Fruit fly (Drosophila melanogaster) whole organism, embryonic: ENCODE measurements around the gene CG14024.

Experiments used
- Abd-B ChIP-seq: fragments of 200-800 bp; sonication (Bioruptor generic); optimal IDR thresholded peaks from 2 replicates; lab custom pipeline; 2018; ENCODE audit warnings: missing biosample characterization, mild to moderate bottlenecking, missing genetic modification characterization, moderate library complexity
- Atf6 ChIP-seq: fragments of 200-800 bp; sonication (Bioruptor generic); IDR thresholded peaks from 2 replicates; pipeline ENCODE4 v1.3.6; 2022; ENCODE audit warnings: missing biosample characterization, missing genetic modification characterization
- BtbVII ChIP-seq: fragments of 200-800 bp; sonication (Bioruptor generic); optimal IDR thresholded peaks from 3 replicates; lab custom pipeline; 2017; ENCODE audit warnings: missing biosample characterization, mild to moderate bottlenecking, missing genetic modification characterization
- CG10209 ChIP-seq: fragments of 200-800 bp; sonication (Bioruptor generic); optimal IDR thresholded peaks from 3 replicates; lab custom pipeline; 2017; ENCODE audit warnings: missing biosample characterization, mild to moderate bottlenecking, missing genetic modification characterization, missing genetic modification reagents
- CG1024 ChIP-seq: fragments of 200-800 bp; sonication (Bioruptor generic); IDR thresholded peaks from 2 replicates; pipeline ENCODE4 v1.3.6; 2022; ENCODE audit warnings: missing biosample characterization, missing genetic modification characterization
- CG10654 ChIP-seq: fragments of 200-800 bp; sonication (Bioruptor generic); optimal IDR thresholded peaks from 2 replicates; lab custom pipeline; 2016; ENCODE audit warnings: missing biosample characterization, missing genetic modification characterization
- CG13296 ChIP-seq: fragments of 200-800 bp; sonication (Bioruptor generic); optimal IDR thresholded peaks from 3 replicates; lab custom pipeline; 2018; ENCODE audit warnings: missing biosample characterization, mild to moderate bottlenecking, missing genetic modification characterization
- CG13775 ChIP-seq: fragments of 200-800 bp; sonication (Bioruptor generic); optimal IDR thresholded peaks from 3 replicates; lab custom pipeline; 2017; ENCODE audit warnings: missing biosample characterization, mild to moderate bottlenecking, missing genetic modification characterization
- CG15696 ChIP-seq: fragments of 200-800 bp; sonication (Bioruptor generic); optimal IDR thresholded peaks from 2 replicates; lab custom pipeline; 2019; ENCODE audit warnings: missing biosample characterization, mild to moderate bottlenecking, missing genetic modification characterization, moderate library complexity
- CG16813 ChIP-seq: fragments of 200-800 bp; sonication (Bioruptor generic); IDR thresholded peaks from 3 replicates; pipeline ENCODE4 v1.3.6; 2022; ENCODE audit warnings: missing biosample characterization, missing genetic modification characterization; ENCODE audit not compliant: partially characterized antibody
- CG17186 ChIP-seq: fragments of 200-800 bp; sonication (Bioruptor generic); optimal IDR thresholded peaks from 3 replicates; lab custom pipeline; 2017; ENCODE audit warnings: missing biosample characterization, missing genetic modification reagents, missing genetic modification characterization
- CG2202 ChIP-seq: fragments of 200-800 bp; sonication (Bioruptor generic); optimal IDR thresholded peaks from 2 replicates; lab custom pipeline; 2018; ENCODE audit warnings: missing biosample characterization, mild to moderate bottlenecking, missing genetic modification characterization
- CG3163 ChIP-seq: fragments of 200-800 bp; sonication (Bioruptor generic); optimal IDR thresholded peaks from 3 replicates; lab custom pipeline; 2016; ENCODE audit warnings: missing biosample characterization, missing genetic modification characterization
- CG3407 ChIP-seq: fragments of 200-800 bp; sonication (Bioruptor generic); optimal IDR thresholded peaks from 2 replicates; lab custom pipeline; 2018; ENCODE audit warnings: missing biosample characterization, mild to moderate bottlenecking, missing genetic modification characterization
- CG34376 ChIP-seq: fragments of 200-800 bp; sonication (Bioruptor generic); optimal IDR thresholded peaks from 2 replicates; lab custom pipeline; 2018; ENCODE audit warnings: missing biosample characterization, mild to moderate bottlenecking, missing genetic modification characterization
- CG4328 ChIP-seq: fragments of 200-800 bp; sonication (Bioruptor generic); optimal IDR thresholded peaks from 3 replicates; lab custom pipeline; 2017; ENCODE audit warnings: missing biosample characterization, missing genetic modification reagents, missing genetic modification characterization
- CG4617 ChIP-seq: fragments of 200-800 bp; sonication (Bioruptor generic); optimal IDR thresholded peaks from 3 replicates; lab custom pipeline; 2016; ENCODE audit warnings: missing biosample characterization, missing genetic modification characterization, borderline replicate concordance
- CG5953 ChIP-seq: fragments of 200-800 bp; sonication (Bioruptor generic); IDR thresholded peaks from 2 replicates; pipeline ENCODE4 v1.3.6; 2022; ENCODE audit warnings: missing biosample characterization, missing genetic modification characterization
- CG6272 ChIP-seq: fragments of 200-800 bp; sonication (Bioruptor generic); IDR thresholded peaks from 2 replicates; pipeline ENCODE4 v1.3.6; 2022; ENCODE audit warnings: missing biosample characterization, missing genetic modification characterization
- CG6791 ChIP-seq: fragments of 200-800 bp; sonication (Bioruptor generic); IDR thresholded peaks from 3 replicates; pipeline ENCODE4 v1.3.6; 2022; ENCODE audit warnings: missing biosample characterization, missing genetic modification characterization; ENCODE audit not compliant: partially characterized antibody
- CG7928 ChIP-seq: fragments of 200-800 bp; sonication (Bioruptor generic); optimal IDR thresholded peaks from 2 replicates; lab custom pipeline; 2017; ENCODE audit warnings: missing biosample characterization, mild to moderate bottlenecking, missing genetic modification characterization
- CG8388 ChIP-seq: fragments of 200-800 bp; sonication (Bioruptor generic); optimal IDR thresholded peaks from 2 replicates; lab custom pipeline; 2019; ENCODE audit warnings: missing biosample characterization, mild to moderate bottlenecking, missing genetic modification characterization, moderate library complexity
- CG8944 ChIP-seq: fragments of 200-800 bp; sonication (Bioruptor generic); optimal IDR thresholded peaks from 3 replicates; lab custom pipeline; 2016; ENCODE audit warnings: missing biosample characterization, missing genetic modification characterization
- CG9215 ChIP-seq: fragments of 200-800 bp; sonication (Bioruptor generic); IDR thresholded peaks from 2 replicates; pipeline ENCODE4 v1.3.6; 2022; ENCODE audit warnings: missing biosample characterization, missing genetic modification characterization
- CHES-1-like ChIP-seq: fragments of 200-800 bp; sonication (Bioruptor generic); optimal IDR thresholded peaks from 2 replicates; lab custom pipeline; 2016; ENCODE audit warnings: missing biosample characterization, missing genetic modification characterization
- E2f2 ChIP-seq: fragments of 200-800 bp; sonication (Bioruptor generic); IDR thresholded peaks from 2 replicates; pipeline ENCODE4 v1.3.6; 2022; ENCODE audit warnings: missing biosample characterization, missing genetic modification characterization
- HLH4C ChIP-seq: fragments of 200-800 bp; sonication (Bioruptor generic); IDR thresholded peaks from 3 replicates; pipeline ENCODE4 v1.3.6; 2022; ENCODE audit warnings: missing biosample characterization, missing genetic modification characterization; ENCODE audit not compliant: partially characterized antibody
- Jarid2 ChIP-seq: fragments of 200-800 bp; sonication (Bioruptor generic); optimal IDR thresholded peaks from 3 replicates; lab custom pipeline; 2017; ENCODE audit warnings: mild to moderate bottlenecking, missing biosample characterization, missing genetic modification reagents, missing genetic modification characterization
- MBD-R2 ChIP-seq: fragments of 200-800 bp; sonication (Bioruptor generic); IDR thresholded peaks from 2 replicates; pipeline ENCODE4 v1.3.6; 2022; ENCODE audit warnings: missing biosample characterization, missing genetic modification characterization
- Mes4 ChIP-seq: fragments of 200-800 bp; sonication (Bioruptor generic); optimal IDR thresholded peaks from 2 replicates; lab custom pipeline; 2016; ENCODE audit warnings: missing biosample characterization, missing genetic modification characterization
- Myb ChIP-seq: fragments of 200-800 bp; sonication (Bioruptor generic); optimal IDR thresholded peaks from 2 replicates; lab custom pipeline; 2016; ENCODE audit warnings: missing biosample characterization, missing genetic modification characterization
- NK7.1 ChIP-seq: fragments of 200-800 bp; sonication (Bioruptor generic); optimal IDR thresholded peaks from 3 replicates; lab custom pipeline; 2016; ENCODE audit warnings: missing biosample characterization, missing genetic modification characterization
- Ravus ChIP-seq: fragments of 200-800 bp; sonication (Bioruptor generic); IDR thresholded peaks from 2 replicates; pipeline ENCODE4 v1.3.6; 2022; ENCODE audit warnings: missing biosample characterization, missing genetic modification characterization
- Trl ChIP-seq, 3 experiments: fragments of >200 bp in 2 of 3; fragments of 200-800 bp in 1 of 3; sonication (Bioruptor generic) in 1 of 3; optimal IDR thresholded peaks; 2 replicates in 1 of 3; 3 replicates in 2 of 3; lab custom pipeline; 2016 to 2017; ENCODE audit warnings: missing biosample characterization in 1 of 3, missing genetic modification characterization in 1 of 3
- br ChIP-seq: fragments of >200 bp; optimal IDR thresholded peaks from 2 replicates; lab custom pipeline; 2017
- chm ChIP-seq: fragments of 200-800 bp; sonication (Bioruptor generic); IDR thresholded peaks from 2 replicates; pipeline ENCODE4 v1.3.6; 2022; ENCODE audit warnings: missing biosample characterization, missing genetic modification characterization
- dpn ChIP-seq, 2 experiments: fragments of 200-800 bp; sonication (Bioruptor generic); optimal IDR thresholded peaks; 3 replicates each; lab custom pipeline; 2016; ENCODE audit warnings: missing biosample characterization in 2 of 2, missing genetic modification characterization in 2 of 2
- gsb ChIP-seq: fragments of 200-800 bp; sonication (Bioruptor generic); IDR thresholded peaks from 2 replicates; pipeline ENCODE4 v1.3.6; 2022; ENCODE audit warnings: missing biosample characterization, missing genetic modification characterization
- h ChIP-seq: fragments of >200 bp; optimal IDR thresholded peaks from 2 replicates; lab custom pipeline; 2017
- inv ChIP-seq: fragments of 200-800 bp; sonication (Bioruptor generic); IDR thresholded peaks from 2 replicates; pipeline ENCODE4 v1.3.6; 2022; ENCODE audit warnings: missing biosample characterization, missing genetic modification characterization; ENCODE audit not compliant: partially characterized antibody
- jing ChIP-seq: fragments of 200-800 bp; sonication (Bioruptor generic); optimal IDR thresholded peaks from 2 replicates; lab custom pipeline; 2018; ENCODE audit warnings: missing biosample characterization, mild to moderate bottlenecking, missing genetic modification characterization
- mam ChIP-seq: fragments of 200-800 bp; sonication (Bioruptor generic); optimal IDR thresholded peaks from 3 replicates; lab custom pipeline; 2016; ENCODE audit warnings: missing biosample characterization, missing genetic modification characterization
- oc ChIP-seq: fragments of 200-800 bp; sonication (Bioruptor generic); optimal IDR thresholded peaks from 2 replicates; lab custom pipeline; 2018; ENCODE audit warnings: missing biosample characterization, mild to moderate bottlenecking, missing genetic modification characterization, moderate library complexity
- pita ChIP-seq: fragments of 200-800 bp; sonication (Bioruptor generic); optimal IDR thresholded peaks from 2 replicates; lab custom pipeline; 2017; ENCODE audit warnings: missing biosample characterization, mild to moderate bottlenecking, missing genetic modification characterization
- sc ChIP-seq, 3 experiments: fragments of >200 bp in 2 of 3; fragments of 200-800 bp in 1 of 3; sonication (Bioruptor generic) in 1 of 3; optimal IDR thresholded peaks; 2 replicates in 2 of 3; 3 replicates in 1 of 3; lab custom pipeline; 2017; ENCODE audit warnings: mild to moderate bottlenecking in 1 of 3, missing biosample characterization in 1 of 3, missing genetic modification characterization in 1 of 3, missing genetic modification reagents in 1 of 3
- slbo ChIP-seq: fragments of 200-800 bp; sonication (Bioruptor generic); IDR thresholded peaks from 2 replicates; pipeline ENCODE4 v1.3.6; 2022; ENCODE audit warnings: missing biosample characterization, missing genetic modification characterization
- sqz ChIP-seq: fragments of 200-800 bp; sonication (Bioruptor generic); optimal IDR thresholded peaks from 3 replicates; lab custom pipeline; 2018; ENCODE audit warnings: missing biosample characterization, mild to moderate bottlenecking, missing genetic modification characterization
- vvl ChIP-seq: fragments of 200-800 bp; sonication (Bioruptor generic); IDR thresholded peaks from 2 replicates; pipeline ENCODE4 v1.3.6; 2022; ENCODE audit warnings: missing biosample characterization, missing genetic modification characterization
- wor ChIP-seq: fragments of 200-800 bp; sonication (Bioruptor generic); IDR thresholded peaks from 2 replicates; pipeline ENCODE4 v1.3.6; 2022; ENCODE audit warnings: missing biosample characterization, missing genetic modification characterization

The CG14024 gene

dm6 chr2L:5342119-5342817, 27.6 kb upstream of the CG14024 start, which contains the start of gene Acsf2 (continued):
- TF ChIP-seq CG9215, result peak; percentile 99
- no peak for TF ChIP-seq br (lab: Kevin White, UChicago)
- peak; percentile 91 for TF ChIP-seq CG4328
- TF ChIP-seq CHES-1-like, result peak; percentile 97
- no peak for TF ChIP-seq CG2202 (tag; lab: Kevin White, UChicago)
- TF ChIP-seq MBD-R2, result peak; percentile 95
- peak; percentile 70 for TF ChIP-seq Mes4 (GFP tag; lab: Kevin White, UChicago)
- TF ChIP-seq CG8388 (GFP tag; lab: Kevin White, UChicago), result peak; percentile 64
- no peak for TF ChIP-seq HLH4C (GFP tag; lab: Robert Waterston, UW)
- TF ChIP-seq CG1024 (GFP tag; lab: Robert Waterston, UW), result no peak
- peak; percentile 52 for TF ChIP-seq jing (GFP tag; lab: Kevin White, UChicago)
- TF ChIP-seq wor (GFP tag; lab: Robert Waterston, UW), result peak; percentile 76
- TF ChIP-seq CG8944 (GFP tag; lab: Kevin White, UChicago), result peak; percentile 85
- no peak for TF ChIP-seq CG16813
- peak; percentile 86 for TF ChIP-seq CG15696 (tag; lab: Kevin White, UChicago)
- no peak for TF ChIP-seq inv (GFP tag; lab: Robert Waterston, UW)
- peak; percentile 81 for TF ChIP-seq Jarid2 (GFP tag; lab: Kevin White, UChicago)
- peak; percentile 98 for TF ChIP-seq CG13296 (GFP tag; lab: Kevin White, UChicago)
- peak; percentile 98 for TF ChIP-seq mam (GFP tag; lab: Kevin White, UChicago)
- TF ChIP-seq h (lab: Kevin White, UChicago), result no peak
- peak; percentile 88 for TF ChIP-seq NK7.1
- peak; percentile 93 for TF ChIP-seq vvl (GFP tag; lab: Robert Waterston, UW)
- peak; percentile 97 for TF ChIP-seq Abd-B (GFP tag; lab: Kevin White, UChicago)
- no peak for TF ChIP-seq sc (optimal IDR thresholded peaks at IDR 0.05; lab: Kevin White, UChicago)
- TF ChIP-seq sc (GFP tag; optimal IDR thresholded peaks at IDR 0.05; lab: Kevin White, UChicago), result no peak
- TF ChIP-seq CG13775 (GFP tag; lab: Kevin White, UChicago), result peak; percentile 95
- peak; percentile 96 for TF ChIP-seq CG10209
- peak; percentile 86 for TF ChIP-seq Myb (GFP tag; lab: Kevin White, UChicago)
- peak; percentile 52; the same call in 1 of the 2 replicates for TF ChIP-seq CG5953 (GFP tag; lab: Robert Waterston, UW)
- no peak for TF ChIP-seq CG17186 (GFP tag; lab: Kevin White, UChicago)
- TF ChIP-seq Ravus (GFP tag; lab: Robert Waterston, UW), result peak; percentile 86
- TF ChIP-seq CG6272, result peak; percentile 94
- peak; percentile 99 for TF ChIP-seq Atf6
- TF ChIP-seq pita (GFP tag; lab: Kevin White, UChicago), result no peak
- peak; percentile 51 for TF ChIP-seq CG3407
- TF ChIP-seq dpn (GFP tag; optimal IDR thresholded peaks at IDR 0.05; lab: Kevin White, UChicago), result peak; percentile 95 to 96
- peak; percentile 17 for TF ChIP-seq oc (tag; lab: Kevin White, UChicago)
- peak; percentile 43; the same call in 1 of the 2 replicates for TF ChIP-seq chm (GFP tag; lab: Robert Waterston, UW)
- peak; percentile 82 for TF ChIP-seq CG7928
- TF ChIP-seq slbo (GFP tag; lab: Robert Waterston, UW), result peak; percentile 99
- TF ChIP-seq gsb (GFP tag; lab: Robert Waterston, UW), result peak; percentile 97
- no peak for TF ChIP-seq CG6791
- peak; percentile 64 for TF ChIP-seq CG4617 (GFP tag; lab: Kevin White, UChicago)
- TF ChIP-seq Trl (optimal IDR thresholded peaks at IDR 0.05; lab: Kevin White, UChicago), result no peak
- TF ChIP-seq Trl (GFP tag; optimal IDR thresholded peaks at IDR 0.05; lab: Kevin White, UChicago), result peak; percentile 93
- peak; percentile 97 for TF ChIP-seq CG34376
- TF ChIP-seq sqz (GFP tag; lab: Kevin White, UChicago), result peak; percentile 60
- peak; percentile 76 for TF ChIP-seq CG3163
- peak; percentile 80 for TF ChIP-seq E2f2 (GFP tag; lab: Robert Waterston, UW)
- peak; percentile 97 for TF ChIP-seq BtbVII (GFP tag; lab: Kevin White, UChicago)
- TF ChIP-seq CG10654 (GFP tag; lab: Kevin White, UChicago), result peak; percentile 88
